Worm (Caenorhabditis elegans): Measurements from ENCODE around the gene clec-228.
A peak's percentile ranks its signal among the peaks of the same experiment; 100 is the strongest.

clec-228 gene

DNA sequence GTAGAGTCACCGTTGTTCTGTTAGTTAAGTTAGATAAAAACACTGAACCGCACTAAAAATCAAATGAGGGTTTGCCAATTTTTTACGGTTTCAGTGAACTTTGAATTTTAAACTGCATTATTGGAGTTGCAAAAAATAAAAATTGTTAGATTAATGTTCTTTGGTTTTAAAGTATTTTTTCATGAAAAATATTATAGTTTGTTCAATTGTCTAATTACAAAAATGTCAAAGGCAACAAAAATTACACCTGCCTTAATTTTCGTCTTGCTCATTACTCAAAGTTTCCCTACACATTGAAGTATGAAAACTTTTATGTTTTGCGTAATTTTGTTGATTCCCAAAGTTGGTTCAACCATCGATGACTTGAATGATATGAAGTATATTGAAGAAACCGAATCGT, 28.5 kb downstream of the clec-228 start, which contains the start of gene irld-62:
Gene irld-62, plus strand, starts transcription at position 301 of the 400 bp plus-strand sequence.
- TF ChIP-seq cog-1 (tag; optimal IDR thresholded peaks at IDR 0.05), result no peak
- no peak for TF ChIP-seq ref-1 (GFP tag; conservative IDR thresholded peaks at IDR 0.05)
- no peak for TF ChIP-seq ztf-23 (GFP tag; IDR thresholded peaks at IDR 0.05)
- no peak for TF ChIP-seq flt-1 (GFP tag; IDR thresholded peaks at IDR 0.05)
- TF ChIP-seq tab-1 (GFP tag; IDR thresholded peaks at IDR 0.05), result no peak
- no peak for TF ChIP-seq klf-2 (GFP tag; conservative IDR thresholded peaks at IDR 0.05)
- TF ChIP-seq ztf-29 (GFP tag; IDR thresholded peaks at IDR 0.05), result no peak

DNA sequence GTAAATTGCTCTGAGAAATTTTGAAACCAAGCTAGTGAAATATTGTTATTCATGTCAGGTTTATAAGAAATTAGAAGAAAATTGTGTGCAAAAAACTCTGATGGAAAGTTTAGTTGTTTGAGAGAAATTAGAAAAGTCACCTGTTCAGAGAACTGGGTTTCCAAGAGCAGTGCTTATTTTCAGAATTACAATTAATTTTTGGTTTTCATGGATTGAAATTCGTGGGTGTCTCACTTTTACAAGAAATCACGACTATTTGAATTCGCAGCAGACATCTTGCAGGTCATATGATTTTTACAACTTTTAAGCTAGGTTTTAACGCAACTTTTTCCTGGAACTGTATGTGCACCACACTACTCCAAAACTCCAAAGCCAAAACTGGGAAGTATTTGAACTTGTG, 30.3 kb downstream of the clec-228 start, which contains the start of gene srz-10:
Gene srz-10, minus strand, starts transcription at position 88 of the 400 bp plus-strand sequence.
- no peak for TF ChIP-seq ztf-29 (GFP tag; IDR thresholded peaks at IDR 0.05)
- no peak for TF ChIP-seq tab-1 (GFP tag; IDR thresholded peaks at IDR 0.05)
- TF ChIP-seq T22C8.4 (GFP tag; IDR thresholded peaks at IDR 0.05), result no peak
- TF ChIP-seq flt-1 (GFP tag; IDR thresholded peaks at IDR 0.05), result no peak
- no peak for TF ChIP-seq cog-1 (tag; optimal IDR thresholded peaks at IDR 0.05)
- no peak for TF ChIP-seq klf-2 (GFP tag; conservative IDR thresholded peaks at IDR 0.05)
- TF ChIP-seq ref-1 (GFP tag; conservative IDR thresholded peaks at IDR 0.05), result no peak
- no peak for TF ChIP-seq med-1 (GFP tag; optimal IDR thresholded peaks at IDR 0.05; ENCODE audit: insufficient read depth)
- TF ChIP-seq ztf-23 (GFP tag; IDR thresholded peaks at IDR 0.05), result no peak

DNA sequence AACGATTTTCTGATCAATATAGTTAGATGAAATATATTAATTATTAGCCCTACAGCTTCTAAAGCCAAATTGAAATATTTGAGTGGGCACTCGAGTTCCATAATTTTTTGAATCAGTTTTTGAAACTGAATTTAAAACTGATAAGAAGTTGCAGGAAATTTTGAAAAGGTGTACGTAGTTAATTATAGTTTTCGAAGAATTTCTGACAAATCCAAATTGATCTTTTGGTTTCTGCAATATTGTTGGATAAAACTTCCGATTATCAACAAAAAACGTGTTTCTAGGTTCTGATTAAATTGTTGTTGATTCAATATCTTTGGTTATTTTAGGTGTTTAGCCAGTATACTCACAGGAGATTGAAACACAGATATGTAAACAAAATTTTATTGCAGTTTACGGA, 32.5 kb downstream of the clec-228 start, which contains the start of gene T26H8.4:
Gene T26H8.4, minus strand, starts transcription at position 101 of the 400 bp plus-strand sequence.
- TF ChIP-seq flt-1 (GFP tag; IDR thresholded peaks at IDR 0.05) (no peak), med-1 (GFP tag; optimal IDR thresholded peaks at IDR 0.05; ENCODE audit: insufficient read depth) (no peak), ztf-29 (GFP tag; IDR thresholded peaks at IDR 0.05) (no peak), ztf-23 (GFP tag; IDR thresholded peaks at IDR 0.05) (no peak), tab-1 (GFP tag; IDR thresholded peaks at IDR 0.05) (no peak), cog-1 (tag; optimal IDR thresholded peaks at IDR 0.05) (no peak), T22C8.4 (GFP tag; IDR thresholded peaks at IDR 0.05) (no peak), klf-2 (GFP tag; conservative IDR thresholded peaks at IDR 0.05) (no peak), ref-1 (GFP tag; conservative IDR thresholded peaks at IDR 0.05) (no peak)

DNA sequence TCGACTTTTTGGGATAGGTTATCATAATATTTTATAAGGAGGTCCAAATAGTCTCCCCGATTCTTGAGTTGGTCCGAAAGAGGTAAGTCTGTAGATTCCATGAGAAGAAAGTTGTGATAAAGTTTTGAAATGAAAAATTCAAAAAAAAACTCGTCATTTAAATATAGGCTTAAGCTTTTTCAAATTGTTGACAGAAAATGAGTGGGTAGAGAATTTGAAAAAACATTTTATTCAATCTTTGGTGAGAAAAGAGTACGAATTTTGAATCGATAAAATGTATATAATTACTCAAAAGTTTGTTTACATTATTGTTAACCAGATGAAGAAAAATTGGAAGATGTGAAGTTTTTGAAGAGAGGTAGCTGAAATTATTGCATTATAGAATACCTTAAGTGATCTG, 33.8 kb downstream of the clec-228 start, which contains the start of gene T26H8.5:
Gene T26H8.5, minus strand, starts transcription at position 101 of the 400 bp plus-strand sequence.
- no peak for TF ChIP-seq tab-1 (GFP tag; IDR thresholded peaks at IDR 0.05)
- no peak for TF ChIP-seq flt-1 (GFP tag; IDR thresholded peaks at IDR 0.05)
- TF ChIP-seq ztf-23 (GFP tag; IDR thresholded peaks at IDR 0.05), result no peak
- TF ChIP-seq cog-1 (tag; optimal IDR thresholded peaks at IDR 0.05), result no peak
- no peak for TF ChIP-seq med-1 (GFP tag; optimal IDR thresholded peaks at IDR 0.05; ENCODE audit: insufficient read depth)
- TF ChIP-seq ref-1 (GFP tag; conservative IDR thresholded peaks at IDR 0.05), result no peak
- TF ChIP-seq ztf-29 (GFP tag; IDR thresholded peaks at IDR 0.05), result no peak
- no peak for TF ChIP-seq T22C8.4 (GFP tag; IDR thresholded peaks at IDR 0.05)
- no peak for TF ChIP-seq klf-2 (GFP tag; conservative IDR thresholded peaks at IDR 0.05)

DNA sequence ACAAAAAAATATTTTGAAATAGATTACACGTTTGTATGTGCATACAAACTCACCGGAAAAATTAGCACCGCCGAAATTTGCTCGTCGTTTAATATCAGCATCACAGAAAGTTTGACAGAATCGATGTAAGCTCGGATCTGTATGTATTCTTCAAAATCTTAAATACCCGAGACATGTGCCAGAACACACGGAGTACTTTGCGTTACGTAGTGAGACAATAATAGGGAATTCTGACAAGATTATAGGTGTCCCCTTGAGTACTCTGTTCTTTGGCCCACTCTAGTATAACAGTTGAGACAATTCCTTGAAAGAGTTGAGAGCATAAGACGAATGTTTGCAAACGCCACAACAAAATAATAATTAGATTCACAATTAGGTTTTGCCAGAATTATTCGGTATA, 35.6 kb downstream of the clec-228 start, which contains the start of gene srx-48:
Gene srx-48, minus strand, starts transcription at position 101 of the 400 bp plus-strand sequence.
- TF ChIP-seq cog-1 (tag; optimal IDR thresholded peaks at IDR 0.05) (no peak), T22C8.4 (GFP tag; IDR thresholded peaks at IDR 0.05) (no peak), med-1 (GFP tag; optimal IDR thresholded peaks at IDR 0.05; ENCODE audit: insufficient read depth) (no peak), ztf-23 (GFP tag; IDR thresholded peaks at IDR 0.05) (no peak), ref-1 (GFP tag; conservative IDR thresholded peaks at IDR 0.05) (no peak), klf-2 (GFP tag; conservative IDR thresholded peaks at IDR 0.05) (no peak), ztf-29 (GFP tag; IDR thresholded peaks at IDR 0.05) (no peak), flt-1 (GFP tag; IDR thresholded peaks at IDR 0.05) (no peak), tab-1 (GFP tag; IDR thresholded peaks at IDR 0.05) (no peak)

DNA sequence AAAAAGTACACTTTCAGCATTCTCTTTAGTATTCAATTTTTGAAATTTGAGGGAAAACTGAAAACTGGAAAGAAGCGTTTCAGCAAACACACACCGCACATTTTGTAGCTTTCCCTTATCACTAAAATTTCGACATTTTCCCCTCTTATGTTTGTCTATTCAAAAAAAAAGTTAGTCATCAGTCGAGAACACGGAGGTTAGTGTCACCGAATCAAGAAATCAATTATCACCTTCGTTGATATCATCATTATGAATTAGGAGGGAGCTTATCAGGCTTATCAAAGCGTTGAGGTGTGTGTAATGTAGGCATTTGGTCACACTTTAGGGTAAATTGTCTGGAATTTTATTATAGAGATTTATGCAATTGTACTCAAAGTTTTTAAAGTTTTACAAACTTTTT, 40.7 kb downstream of the clec-228 start, which contains the start of gene cpr-3:
Gene cpr-3, minus strand, starts transcription at position 104 of the 400 bp plus-strand sequence.
- TF ChIP-seq flt-1 (GFP tag; IDR thresholded peaks at IDR 0.05), result no peak
- no peak for TF ChIP-seq klf-2 (GFP tag; conservative IDR thresholded peaks at IDR 0.05)
- no peak for TF ChIP-seq cog-1 (tag; optimal IDR thresholded peaks at IDR 0.05)
- TF ChIP-seq ref-1 (GFP tag; conservative IDR thresholded peaks at IDR 0.05), result no peak
- no peak for TF ChIP-seq ztf-23 (GFP tag; IDR thresholded peaks at IDR 0.05)

DNA sequence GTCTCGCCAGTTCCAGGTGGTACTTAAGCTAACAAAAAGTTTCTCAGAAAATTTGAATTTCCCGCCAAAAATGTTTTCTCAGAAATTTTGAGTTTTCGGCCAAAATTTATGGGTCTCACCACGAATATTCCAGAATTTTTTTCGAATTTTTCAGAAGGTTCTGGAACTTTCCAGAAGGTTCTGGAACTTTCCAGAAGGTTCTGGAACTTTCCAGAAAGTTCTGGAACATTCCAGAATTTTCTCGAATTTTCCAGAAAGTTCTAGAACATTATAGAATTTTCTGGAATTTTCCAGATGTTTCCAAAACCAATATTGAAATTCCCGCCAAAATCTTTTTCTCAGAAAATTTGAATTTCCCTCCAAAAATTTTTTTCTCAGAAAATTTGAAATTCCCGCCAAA, 43.8 kb downstream of the clec-228 start:
- TF ChIP-seq flt-1 (GFP tag; IDR thresholded peaks at IDR 0.05), result peak; percentile 91; the same call in 1 of the 2 replicates

DNA sequence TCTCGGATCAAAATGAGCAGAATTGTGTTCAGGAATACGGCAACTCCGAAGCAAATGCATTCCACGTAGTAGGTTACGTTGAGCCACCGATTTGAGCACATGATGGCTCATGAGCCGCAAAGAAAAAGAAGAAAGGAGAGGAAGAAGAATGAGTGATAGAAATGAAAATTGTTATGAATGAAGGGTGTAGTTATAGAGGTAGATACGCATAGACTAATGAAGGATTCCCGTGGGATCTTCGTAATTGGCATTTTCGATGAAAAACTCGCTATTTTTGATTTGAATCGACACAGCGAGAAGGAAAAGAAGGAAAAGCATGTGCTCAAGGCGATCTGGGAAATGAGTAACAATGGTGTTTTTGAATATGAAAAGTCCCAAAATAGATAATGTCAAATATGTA, 45.4 kb downstream of the clec-228 start, which contains the start of gene str-96:
Gene str-96, minus strand, starts transcription at position 101 of the 400 bp plus-strand sequence.
- TF ChIP-seq ztf-29 (GFP tag; IDR thresholded peaks at IDR 0.05) (no peak), ztf-23 (GFP tag; IDR thresholded peaks at IDR 0.05) (no peak), cog-1 (tag; optimal IDR thresholded peaks at IDR 0.05) (no peak), klf-2 (GFP tag; conservative IDR thresholded peaks at IDR 0.05) (no peak), tab-1 (GFP tag; IDR thresholded peaks at IDR 0.05) (no peak), med-1 (GFP tag; optimal IDR thresholded peaks at IDR 0.05; ENCODE audit: insufficient read depth) (no peak), flt-1 (GFP tag; IDR thresholded peaks at IDR 0.05) (no peak), ref-1 (GFP tag; conservative IDR thresholded peaks at IDR 0.05) (no peak), T22C8.4 (GFP tag; IDR thresholded peaks at IDR 0.05) (no peak)

DNA sequence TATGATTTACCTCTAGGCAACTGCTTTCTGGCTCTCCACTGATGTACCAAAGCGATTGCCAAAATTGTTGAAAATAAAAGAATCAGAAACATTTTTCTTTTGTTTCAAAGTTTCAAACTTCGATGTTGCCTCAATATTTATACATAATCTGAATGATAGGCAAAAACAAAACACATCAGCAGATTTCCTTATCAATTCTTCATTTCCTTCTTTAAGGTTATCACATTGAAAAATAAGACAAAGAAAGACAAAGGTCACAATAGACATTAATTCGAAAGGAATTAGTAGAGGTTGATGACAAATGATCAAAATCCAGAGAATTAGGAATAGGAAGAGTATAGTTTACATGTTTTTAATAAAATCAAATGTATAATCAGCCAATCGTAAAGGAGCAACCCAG, 48.3 kb downstream of the clec-228 start, which contains the start of gene cyp-34A2:
Gene cyp-34A2, minus strand, starts transcription at position 101 of the 400 bp plus-strand sequence.
- TF ChIP-seq flt-1 (GFP tag; IDR thresholded peaks at IDR 0.05) (no peak), T22C8.4 (GFP tag; IDR thresholded peaks at IDR 0.05) (no peak), ztf-23 (GFP tag; IDR thresholded peaks at IDR 0.05) (no peak), tab-1 (GFP tag; IDR thresholded peaks at IDR 0.05) (no peak), klf-2 (GFP tag; conservative IDR thresholded peaks at IDR 0.05) (no peak), ref-1 (GFP tag; conservative IDR thresholded peaks at IDR 0.05) (no peak), med-1 (GFP tag; optimal IDR thresholded peaks at IDR 0.05; ENCODE audit: insufficient read depth) (no peak), cog-1 (tag; optimal IDR thresholded peaks at IDR 0.05) (no peak), ztf-29 (GFP tag; IDR thresholded peaks at IDR 0.05) (no peak)
